Worm (Caenorhabditis elegans) whole organism, midembryonic: ENCODE results near the gene ugt-34.

Source experiments
- T22C8.4 ChIP-seq: fragments of 200-800 bp; sonication (Bioruptor generic); IDR thresholded peaks from 2 replicates; pipeline ENCODE4 v1.3.6; 2022; ENCODE audit warnings: missing genetic modification characterization, missing compliant biosample characterization
- cog-1 ChIP-seq: sonication (generic microtip); optimal IDR thresholded peaks from 2 replicates; lab custom pipeline; 2016; ENCODE audit warnings: missing genetic modification characterization, missing compliant biosample characterization
- flt-1 ChIP-seq: fragments of 200-800 bp; sonication (Bioruptor generic); IDR thresholded peaks from 2 replicates; pipeline ENCODE4 v1.3.6; 2022; ENCODE audit warnings: missing genetic modification characterization, missing compliant biosample characterization
- klf-2 ChIP-seq: fragments of 200-800 bp; sonication (Bioruptor generic); conservative IDR thresholded peaks from 2 replicates; pipeline ENCODE4 v1.3.6; 2022; ENCODE audit warnings: missing genetic modification reagents, missing genetic modification characterization, missing compliant biosample characterization
- med-1 ChIP-seq: sonication (generic microtip); optimal IDR thresholded peaks from 2 replicates; lab custom pipeline; 2017; ENCODE audit warnings: missing genetic modification characterization, mild to moderate bottlenecking, missing compliant biosample characterization, antibody characterized with exemption, missing genetic modification reagents; ENCODE audit not compliant: insufficient read depth
- ref-1 ChIP-seq: fragments of 200-800 bp; sonication (Bioruptor generic); conservative IDR thresholded peaks from 2 replicates; pipeline ENCODE4 v1.3.6; 2022; ENCODE audit warnings: missing genetic modification reagents, missing genetic modification characterization, missing compliant biosample characterization
- tab-1 ChIP-seq: fragments of 200-800 bp; sonication (Bioruptor generic); IDR thresholded peaks from 2 replicates; pipeline ENCODE4 v1.3.6; 2022; ENCODE audit warnings: missing genetic modification characterization, missing compliant biosample characterization
- ztf-23 ChIP-seq: fragments of 200-800 bp; sonication (Bioruptor generic); IDR thresholded peaks from 2 replicates; pipeline ENCODE4 v1.3.6; 2022; ENCODE audit warnings: missing genetic modification reagents, missing genetic modification characterization, missing compliant biosample characterization
- ztf-29 ChIP-seq: fragments of 200-800 bp; sonication (Bioruptor generic); IDR thresholded peaks from 2 replicates; pipeline ENCODE4 v1.3.6; 2022; ENCODE audit warnings: missing genetic modification reagents, missing genetic modification characterization, missing compliant biosample characterization

The ugt-34 gene

ce11 chrV:10682122-10682521, 25.3 kb upstream of the ugt-34 start, which contains the start of gene gsp-1:
Gene gsp-1 (plus strand): TSS chrV:10682422.
- TF ChIP-seq flt-1 (no peak), ztf-29 (GFP tag; lab: Robert Waterston, UW) (no peak), tab-1 (GFP tag; lab: Robert Waterston, UW) (no peak), klf-2 (GFP tag; lab: Robert Waterston, UW) (no peak), T22C8.4 (GFP tag; lab: Robert Waterston, UW) (no peak), ztf-23 (no peak), ref-1 (GFP tag; lab: Robert Waterston, UW) (no peak), cog-1 (no peak), med-1 (GFP tag; lab: Kevin White, UChicago) (no peak)

- TF ChIP-seq tab-1 (GFP tag; lab: Robert Waterston, UW) = no peak
- TF ChIP-seq ztf-23 = 0 out of 2 replicates have a peak, but pooled peaks have one; percentile 50
- TF ChIP-seq klf-2 (GFP tag; lab: Robert Waterston, UW) = no peak
- peak; percentile 4; the same call in 1 of the 2 replicates for TF ChIP-seq flt-1
- TF ChIP-seq med-1 (GFP tag; lab: Kevin White, UChicago) = no peak
- peak; percentile 42; the same call in 1 of the 2 replicates for TF ChIP-seq ref-1 (GFP tag; lab: Robert Waterston, UW)
- no peak for TF ChIP-seq ztf-29 (GFP tag; lab: Robert Waterston, UW)
- no peak for TF ChIP-seq cog-1
- TF ChIP-seq T22C8.4 (GFP tag; lab: Robert Waterston, UW) = peak; percentile 69; the same call in 1 of the 2 replicates
Observed at ce11 chrV:10681117-10681959, 24.6 kb upstream of the ugt-34 start.

ce11 chrV:10679990-10680602, 23.3 kb upstream of the ugt-34 start:
- TF ChIP-seq ztf-23 = no peak
- no peak for TF ChIP-seq klf-2 (GFP tag; lab: Robert Waterston, UW)
- no peak for TF ChIP-seq flt-1

ce11 chrV:10679080-10679479, 22.3 kb upstream of the ugt-34 start:
- TF ChIP-seq ref-1 (GFP tag; lab: Robert Waterston, UW) (no peak), flt-1 (no peak), cog-1 (no peak), tab-1 (GFP tag; lab: Robert Waterston, UW) (no peak), T22C8.4 (GFP tag; lab: Robert Waterston, UW) (no peak), klf-2 (GFP tag; lab: Robert Waterston, UW) (no peak), med-1 (GFP tag; lab: Kevin White, UChicago) (no peak), ztf-29 (GFP tag; lab: Robert Waterston, UW) (no peak), ztf-23 (no peak)

- TF ChIP-seq ztf-23 = no peak
- no peak for TF ChIP-seq ztf-29 (GFP tag; lab: Robert Waterston, UW)
- TF ChIP-seq T22C8.4 (GFP tag; lab: Robert Waterston, UW) = no peak
- TF ChIP-seq klf-2 (GFP tag; lab: Robert Waterston, UW) = no peak
- TF ChIP-seq flt-1 = no peak
Observed at ce11 chrV:10677459-10677858, 20.7 kb upstream of the ugt-34 start.

- no peak for TF ChIP-seq cog-1
- TF ChIP-seq flt-1 = no peak
Observed at ce11 chrV:10675978-10676377, 19.2 kb upstream of the ugt-34 start.

ce11 chrV:10672601-10673000, 15.8 kb upstream of the ugt-34 start:
- no peak for TF ChIP-seq tab-1 (GFP tag; lab: Robert Waterston, UW)
- no peak for TF ChIP-seq klf-2 (GFP tag; lab: Robert Waterston, UW)
- TF ChIP-seq ztf-29 (GFP tag; lab: Robert Waterston, UW) = no peak
- TF ChIP-seq cog-1 = no peak
- no peak for TF ChIP-seq med-1 (GFP tag; lab: Kevin White, UChicago)

- no peak for TF ChIP-seq ref-1 (GFP tag; lab: Robert Waterston, UW)
- no peak for TF ChIP-seq cog-1
- TF ChIP-seq med-1 (GFP tag; lab: Kevin White, UChicago) = no peak
- TF ChIP-seq ztf-23 = no peak
- TF ChIP-seq flt-1 = no peak
- TF ChIP-seq klf-2 (GFP tag; lab: Robert Waterston, UW) = no peak
- no peak for TF ChIP-seq T22C8.4 (GFP tag; lab: Robert Waterston, UW)
- no peak for TF ChIP-seq tab-1 (GFP tag; lab: Robert Waterston, UW)
- no peak for TF ChIP-seq ztf-29 (GFP tag; lab: Robert Waterston, UW)
Observed at ce11 chrV:10671618-10672017, 14.8 kb upstream of the ugt-34 start, which contains the start of gene ceh-22. Gene ceh-22 (plus strand): TSS chrV:10671918.

- TF ChIP-seq med-1 (GFP tag; lab: Kevin White, UChicago) = no peak
- no peak for TF ChIP-seq ztf-23
- no peak for TF ChIP-seq ref-1 (GFP tag; lab: Robert Waterston, UW)
- no peak for TF ChIP-seq tab-1 (GFP tag; lab: Robert Waterston, UW)
Observed at ce11 chrV:10670817-10671216, 14.0 kb upstream of the ugt-34 start.

ce11 chrV:10667284-10667683, 10.5 kb upstream of the ugt-34 start, which contains the start of gene twk-12:
Gene twk-12 (plus strand): TSS chrV:10667584.
- no peak for TF ChIP-seq tab-1 (GFP tag; lab: Robert Waterston, UW)
- no peak for TF ChIP-seq flt-1
- no peak for TF ChIP-seq med-1 (GFP tag; lab: Kevin White, UChicago)
- no peak for TF ChIP-seq ref-1 (GFP tag; lab: Robert Waterston, UW)
- TF ChIP-seq T22C8.4 (GFP tag; lab: Robert Waterston, UW) = no peak
- no peak for TF ChIP-seq ztf-23
